Worm (Caenorhabditis elegans) whole organism, L2 larva: ENCODE data around the gene irld-40.

Experiments
- alr-1 ChIP-seq: fragments of 150-350 bp; optimal IDR thresholded peaks from 2 replicates; lab custom pipeline; 2014; ENCODE audit warnings: missing biosample characterization, missing genetic modification characterization
- nhr-25 ChIP-seq: fragments of 150-350 bp; sonication (generic microtip); optimal IDR thresholded peaks from 3 replicates; lab custom pipeline; 2014; ENCODE audit warnings: missing biosample characterization, missing genetic modification characterization
- skn-1 ChIP-seq: sonication (generic microtip); optimal IDR thresholded peaks from 2 replicates; lab custom pipeline; 2017; ENCODE audit warnings: missing biosample characterization, missing genetic modification characterization

DNA sequence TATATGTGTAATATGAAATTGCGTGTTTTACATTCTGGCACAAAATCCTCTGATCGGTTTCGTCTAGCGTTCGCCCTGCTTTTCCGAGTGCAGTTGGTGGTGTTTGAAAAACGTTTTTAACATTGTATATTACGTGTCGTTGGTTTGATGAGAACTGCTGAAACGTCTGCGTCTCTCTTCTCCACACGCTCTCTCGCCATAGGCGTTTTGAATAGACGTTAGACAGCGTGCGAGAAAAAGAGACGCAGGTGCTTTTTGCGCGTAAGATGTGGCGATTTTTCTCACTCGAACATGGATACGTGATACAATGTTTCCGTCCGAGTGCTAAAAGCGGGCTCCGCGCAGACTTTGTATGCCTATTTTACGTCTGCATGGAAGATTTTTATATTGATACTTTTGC lies 41.8 kb upstream of the irld-40 start:
- TF ChIP-seq alr-1 (no peak), nhr-25 (tag; lab: Kevin White, UChicago) (no peak), skn-1 (no peak)
